Worm (Caenorhabditis elegans) whole organism, young adult: Measurements from ENCODE around the gene acdh-12.

Experiments used
- Y56A3A.18 ChIP-seq: fragments of 200-800 bp; sonication (Bioruptor generic); IDR thresholded peaks from 2 replicates; pipeline ENCODE4 v1.3.6; 2022; ENCODE audit warnings: missing genetic modification reagents, missing genetic modification characterization, missing compliant biosample characterization
- Y79H2A.3 ChIP-seq: fragments of 200-800 bp; sonication (Bioruptor generic); conservative IDR thresholded peaks from 2 replicates; pipeline ENCODE4 v1.3.6; 2022; ENCODE audit warnings: missing genetic modification reagents, missing genetic modification characterization, missing compliant biosample characterization
- ama-1 ChIP-seq, 3 experiments: fragments of 150-350 bp in 1 of 3; sonication (generic microtip) in 2 of 3; optimal IDR thresholded peaks; 2 replicates each; lab custom pipeline; 2014 to 2018; ENCODE audit warnings: missing biosample characterization in 2 of 3, missing genetic modification characterization in 2 of 3, missing genetic modification reagents in 2 of 3
- dpl-1 ChIP-seq: fragments of 150-350 bp; optimal IDR thresholded peaks from 2 replicates; lab custom pipeline; 2014; ENCODE audit warnings: missing biosample characterization, missing genetic modification reagents, missing genetic modification characterization
- efl-1 ChIP-seq: fragments of 150-350 bp; optimal IDR thresholded peaks from 2 replicates; lab custom pipeline; 2014; ENCODE audit warnings: missing biosample characterization, missing genetic modification reagents, missing genetic modification characterization
- mcd-1 ChIP-seq: fragments of 200-800 bp; sonication (Bioruptor generic); IDR thresholded peaks from 2 replicates; pipeline ENCODE4 v1.3.6; 2022; ENCODE audit warnings: missing genetic modification reagents, missing genetic modification characterization, missing compliant biosample characterization
- pha-4 ChIP-seq: fragments of 150-350 bp; sonication (generic microtip); optimal IDR thresholded peaks from 2 replicates; lab custom pipeline; 2014; ENCODE audit warnings: missing biosample characterization, missing genetic modification reagents, missing genetic modification characterization
- sea-2 ChIP-seq: fragments of 200-800 bp; sonication (Bioruptor generic); IDR thresholded peaks from 2 replicates; pipeline ENCODE4 v1.3.6; 2022; ENCODE audit warnings: missing genetic modification characterization, missing compliant biosample characterization
- somi-1 ChIP-seq: fragments of 200-800 bp; sonication (Bioruptor generic); optimal IDR thresholded peaks from 2 replicates; lab custom pipeline; 2018; ENCODE audit warnings: mild to moderate bottlenecking, missing genetic modification characterization, missing compliant biosample characterization
- unc-62 ChIP-seq: fragments of 150-350 bp; optimal IDR thresholded peaks from 2 replicates; lab custom pipeline; 2014; ENCODE audit warnings: missing biosample characterization, missing genetic modification reagents, missing genetic modification characterization
- zfh-2 ChIP-seq: fragments of 200-800 bp; sonication (Bioruptor generic); conservative IDR thresholded peaks from 2 replicates; pipeline ENCODE4 v1.3.6; 2022; ENCODE audit warnings: missing genetic modification reagents, missing genetic modification characterization, missing compliant biosample characterization

DNA sequence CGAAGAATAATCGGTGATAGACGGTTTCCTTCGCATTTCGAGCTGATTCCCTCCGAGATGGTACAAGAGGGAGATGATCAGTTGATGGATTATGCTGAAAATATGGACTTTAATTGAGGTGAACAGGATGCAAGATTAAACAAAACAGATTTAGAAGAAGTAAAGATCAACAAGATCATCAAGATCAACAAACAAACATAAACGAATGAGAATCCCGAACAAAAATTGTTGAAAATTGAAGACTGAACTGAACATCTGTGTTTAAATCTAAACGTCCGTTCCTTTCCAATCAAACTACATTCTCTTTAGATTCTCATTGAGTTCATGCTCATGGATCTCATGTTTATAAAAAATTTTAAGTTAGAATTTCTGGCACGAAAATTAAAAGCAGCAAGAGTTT is 20.6 kb downstream of the acdh-12 start, which contains the start of gene glc-4:
- TF ChIP-seq efl-1 (GFP tag; lab: Kevin White, UChicago), result no peak
- no peak for TF ChIP-seq somi-1 (GFP tag; lab: Kevin White, UChicago)
- TF ChIP-seq unc-62 (GFP tag; lab: Kevin White, UChicago), result no peak
- TF ChIP-seq ama-1 (optimal IDR thresholded peaks at IDR 0.05; lab: Kevin White, UChicago), result no peak
- no peak for TF ChIP-seq ama-1 (GFP tag; optimal IDR thresholded peaks at IDR 0.05; lab: Kevin White, UChicago)
- TF ChIP-seq pha-4 (tag; lab: Kevin White, UChicago), result no peak
- no peak for TF ChIP-seq zfh-2 (GFP tag; lab: Robert Waterston, UW)
- TF ChIP-seq Y79H2A.3 (GFP tag; lab: Robert Waterston, UW), result no peak
- no peak for TF ChIP-seq Y56A3A.18 (GFP tag; lab: Robert Waterston, UW)
- no peak for TF ChIP-seq sea-2
- TF ChIP-seq mcd-1 (GFP tag; lab: Robert Waterston, UW), result no peak
- no peak for TF ChIP-seq dpl-1
